ENCODE assay signal across 3 fruit fly cellular contexts in genomic region chr3R:14801407-14801806, dm6.
TF ChIP-seq lines count a peak whose summit lies in the region.

Gene CG14857, plus strand, starts transcription at chr3R:14801773.

- TF ChIP-seq CTCF in whole organism, embryonic (GFP tag; optimal IDR thresholded peaks at IDR 0.05; lab: Kevin White, UChicago): no peak

TF ChIP-seq in whole organism, adult, 20 proteins besides CTCF, POLR2A, EP300 and RAD21:
- peak; percentile 45 for TF ChIP-seq Mnt (GFP tag; optimal IDR thresholded peaks at IDR 0.05; lab: Kevin White, UChicago)
- no peak for TF ChIP-seq tj (GFP tag; optimal IDR thresholded peaks at IDR 0.05; lab: Kevin White, UChicago)
- TF ChIP-seq CG14711 (tag; optimal IDR thresholded peaks at IDR 0.05; lab: Kevin White, UChicago): no peak
- no peak for TF ChIP-seq ovo (GFP tag; optimal IDR thresholded peaks at IDR 0.05; lab: Kevin White, UChicago)
- no peak for TF ChIP-seq CG5204 (GFP tag; optimal IDR thresholded peaks at IDR 0.05; lab: Kevin White, UChicago)
- peak; percentile 49 for TF ChIP-seq kay (GFP tag; lab: Kevin White, UChicago; ENCODE audit: borderline replicate concordance)
- TF ChIP-seq Crg-1 (GFP tag; optimal IDR thresholded peaks at IDR 0.05; lab: Kevin White, UChicago): no peak
- TF ChIP-seq CG1620 (GFP tag; optimal IDR thresholded peaks at IDR 0.05; lab: Kevin White, UChicago): no peak
- TF ChIP-seq CG33017 (tag; optimal IDR thresholded peaks at IDR 0.05; lab: Kevin White, UChicago): peak; percentile 12
- no peak for TF ChIP-seq CG7101 (tag; optimal IDR thresholded peaks at IDR 0.05; lab: Kevin White, UChicago)
- TF ChIP-seq bab1 (GFP tag; optimal IDR thresholded peaks at IDR 0.05; lab: Kevin White, UChicago): no peak
- TF ChIP-seq cnc (optimal IDR thresholded peaks at IDR 0.05; lab: Kevin White, UChicago): no peak
- no peak for TF ChIP-seq toe (GFP tag; optimal IDR thresholded peaks at IDR 0.05; lab: Kevin White, UChicago)
- TF ChIP-seq CG7045 (GFP tag; optimal IDR thresholded peaks at IDR 0.05; lab: Kevin White, UChicago): no peak
- no peak for TF ChIP-seq Hr96 (GFP tag; optimal IDR thresholded peaks at IDR 0.05; lab: Kevin White, UChicago)
- TF ChIP-seq cic (GFP tag; optimal IDR thresholded peaks at IDR 0.05; lab: Kevin White, UChicago): peak; percentile 70
- TF ChIP-seq CG12768 (GFP tag; optimal IDR thresholded peaks at IDR 0.05; lab: Kevin White, UChicago): peak; percentile 52
- no peak for TF ChIP-seq CG11617 (GFP tag; optimal IDR thresholded peaks at IDR 0.05; lab: Kevin White, UChicago)
- no peak for TF ChIP-seq Clk (GFP tag; optimal IDR thresholded peaks at IDR 0.05; lab: Kevin White, UChicago)
- TF ChIP-seq pad (GFP tag; optimal IDR thresholded peaks at IDR 0.05; lab: Kevin White, UChicago): no peak

TF ChIP-seq in whole organism, embryonic, 481 proteins besides CTCF, POLR2A, EP300 and RAD21 (continues in another document):
- TF ChIP-seq CG6765 (GFP tag; optimal IDR thresholded peaks at IDR 0.05; lab: Kevin White, UChicago): peak; percentile 11
- TF ChIP-seq Hey (tag; optimal IDR thresholded peaks at IDR 0.05; lab: Kevin White, UChicago): peak; percentile 35
- no peak for TF ChIP-seq sens-2 (GFP tag; IDR thresholded peaks at IDR 0.05; lab: Robert Waterston, UW)
- no peak for TF ChIP-seq hkb (optimal IDR thresholded peaks at IDR 0.05; lab: Kevin White, UChicago)
- no peak for TF ChIP-seq hkb (GFP tag; IDR thresholded peaks at IDR 0.05; lab: Robert Waterston, UW)
- TF ChIP-seq Med (GFP tag; lab: Kevin White, UChicago): peak; percentile 46
- TF ChIP-seq sr (GFP tag; IDR thresholded peaks at IDR 0.05; lab: Robert Waterston, UW): no peak
- no peak for TF ChIP-seq CG1792 (GFP tag; optimal IDR thresholded peaks at IDR 0.05; lab: Kevin White, UChicago)
- TF ChIP-seq CG2202 (tag; optimal IDR thresholded peaks at IDR 0.05; lab: Kevin White, UChicago): no peak
- no peak for TF ChIP-seq CG14667 (GFP tag; IDR thresholded peaks at IDR 0.05; lab: Robert Waterston, UW)
- no peak for TF ChIP-seq CG30403 (GFP tag; optimal IDR thresholded peaks at IDR 0.05; lab: Kevin White, UChicago)
- TF ChIP-seq seq (GFP tag; IDR thresholded peaks at IDR 0.05; lab: Robert Waterston, UW): no peak
- peak; percentile 67; the same call in 1 of the 4 replicates for TF ChIP-seq chinmo (GFP tag; IDR thresholded peaks at IDR 0.05; lab: Robert Waterston, UW; ENCODE audit: partially characterized antibody)
- TF ChIP-seq CG4404 (GFP tag; IDR thresholded peaks at IDR 0.05; lab: Robert Waterston, UW): no peak
- TF ChIP-seq pum (GFP tag; optimal IDR thresholded peaks at IDR 0.05; lab: Kevin White, UChicago): no peak
- no peak for TF ChIP-seq knrl (GFP tag; IDR thresholded peaks at IDR 0.05; lab: Robert Waterston, UW; ENCODE audit: partially characterized antibody)
- TF ChIP-seq tio (GFP tag; optimal IDR thresholded peaks at IDR 0.05; lab: Kevin White, UChicago): no peak
- no peak for TF ChIP-seq Dip2 (GFP tag; IDR thresholded peaks at IDR 0.05; lab: Robert Waterston, UW)
- peak; percentile 68 for TF ChIP-seq sug (tag; optimal IDR thresholded peaks at IDR 0.05; lab: Kevin White, UChicago)
- TF ChIP-seq cwo (GFP tag; optimal IDR thresholded peaks at IDR 0.05; lab: Kevin White, UChicago): peak; percentile 19
- TF ChIP-seq CG11723 (GFP tag; optimal IDR thresholded peaks at IDR 0.05; lab: Kevin White, UChicago): no peak
- no peak for TF ChIP-seq CG12744 (GFP tag; optimal IDR thresholded peaks at IDR 0.05; lab: Kevin White, UChicago)
- no peak for TF ChIP-seq HLHmδ (GFP tag; optimal IDR thresholded peaks at IDR 0.05; lab: Kevin White, UChicago)
- TF ChIP-seq Xbp1 (GFP tag; optimal IDR thresholded peaks at IDR 0.05; lab: Kevin White, UChicago): no peak
- peak; percentile 25; the same call in 1 of the 2 replicates for TF ChIP-seq GATAe (GFP tag; conservative IDR thresholded peaks at IDR 0.05; lab: Robert Waterston, UW)
- no peak for TF ChIP-seq Hmx (GFP tag; optimal IDR thresholded peaks at IDR 0.05; lab: Kevin White, UChicago)
- no peak for TF ChIP-seq dpn (GFP tag; optimal IDR thresholded peaks at IDR 0.05; lab: Kevin White, UChicago)
- TF ChIP-seq br (optimal IDR thresholded peaks at IDR 0.05; lab: Kevin White, UChicago): no peak
- TF ChIP-seq Nf-YA (GFP tag; IDR thresholded peaks at IDR 0.05; lab: Robert Waterston, UW): no peak
- TF ChIP-seq gro (GFP tag; optimal IDR thresholded peaks at IDR 0.05; lab: Kevin White, UChicago): no peak
- peak; percentile 4 for TF ChIP-seq sens (GFP tag; lab: Kevin White, UChicago)
- TF ChIP-seq CG8359 (GFP tag; optimal IDR thresholded peaks at IDR 0.05; lab: Kevin White, UChicago; ENCODE audit: borderline replicate concordance): no peak
- no peak for TF ChIP-seq CG14014 (GFP tag; IDR thresholded peaks at IDR 0.05; lab: Robert Waterston, UW)
- no peak for TF ChIP-seq CG17802 (tag; optimal IDR thresholded peaks at IDR 0.05; lab: Kevin White, UChicago)
- no peak for TF ChIP-seq CG4424 (GFP tag; optimal IDR thresholded peaks at IDR 0.05; lab: Kevin White, UChicago)
- TF ChIP-seq Abd-B (GFP tag; optimal IDR thresholded peaks at IDR 0.05; lab: Kevin White, UChicago): no peak
- no peak for TF ChIP-seq CG42726 (GFP tag; IDR thresholded peaks at IDR 0.05; lab: Robert Waterston, UW; ENCODE audit: partially characterized antibody)
- TF ChIP-seq ftz-f1 (GFP tag; optimal IDR thresholded peaks at IDR 0.05; lab: Kevin White, UChicago): peak; percentile 26
- no peak for TF ChIP-seq gcm (GFP tag; optimal IDR thresholded peaks at IDR 0.05; lab: Kevin White, UChicago)

TF ChIP-seq in whole organism, prepupa, 60 proteins besides CTCF, POLR2A, EP300 and RAD21:
- TF ChIP-seq fkh (GFP tag; optimal IDR thresholded peaks at IDR 0.05; lab: Kevin White, UChicago): peak; percentile 56
- peak; percentile 55 for TF ChIP-seq vri (GFP tag; optimal IDR thresholded peaks at IDR 0.05; lab: Kevin White, UChicago)
- no peak for TF ChIP-seq CG1621 (tag; optimal IDR thresholded peaks at IDR 0.05; lab: Kevin White, UChicago)
- no peak for TF ChIP-seq Eip78C (GFP tag; lab: Kevin White, UChicago)
- no peak for TF ChIP-seq CG3919 (GFP tag; optimal IDR thresholded peaks at IDR 0.05; lab: Kevin White, UChicago)
- no peak for TF ChIP-seq eg (GFP tag; IDR thresholded peaks at IDR 0.05; lab: Robert Waterston, UW)
